Worm (Caenorhabditis elegans) whole organism, L1 larva: Measurements from ENCODE around the gene dnj-7.

Experiments used
- aha-1 ChIP-seq: fragments of 150-350 bp; optimal IDR thresholded peaks from 2 replicates; lab custom pipeline; 2014; ENCODE audit warnings: missing biosample characterization, missing genetic modification characterization
- alr-1 ChIP-seq: fragments of 200-800 bp; sonication (Bioruptor generic); optimal IDR thresholded peaks from 2 replicates; lab custom pipeline; 2018; ENCODE audit warnings: borderline replicate concordance, mild to moderate bottlenecking, missing genetic modification characterization, missing compliant biosample characterization
- aly-2 ChIP-seq: fragments of 150-350 bp; optimal IDR thresholded peaks from 2 replicates; lab custom pipeline; 2014; ENCODE audit warnings: missing biosample characterization, missing genetic modification characterization
- blmp-1 ChIP-seq: fragments of 150-350 bp; optimal IDR thresholded peaks from 2 replicates; lab custom pipeline; 2014; ENCODE audit warnings: missing biosample characterization, missing genetic modification characterization
- ceh-8 ChIP-seq: fragments of 200-800 bp; sonication (Bioruptor generic); optimal IDR thresholded peaks from 2 replicates; lab custom pipeline; 2018; ENCODE audit warnings: mild to moderate bottlenecking, missing genetic modification characterization, moderate library complexity, missing compliant biosample characterization
- ceh-90 ChIP-seq: sonication (generic microtip); optimal IDR thresholded peaks from 2 replicates; lab custom pipeline; 2016; ENCODE audit warnings: missing genetic modification characterization, missing compliant biosample characterization
- dpl-1 ChIP-seq, 3 experiments: fragments of 150-350 bp in 2 of 3; sonication (generic microtip) in 1 of 3; optimal IDR thresholded peaks; 2 replicates each; lab custom pipeline; 2014 to 2017; ENCODE audit warnings: missing biosample characterization in 3 of 3, missing genetic modification characterization in 3 of 3, missing genetic modification reagents in 3 of 3
- dsc-1 ChIP-seq: sonication (generic microtip); optimal IDR thresholded peaks from 2 replicates; lab custom pipeline; 2016; ENCODE audit warnings: mild to moderate bottlenecking, missing genetic modification characterization, missing compliant biosample characterization
- efl-1 ChIP-seq, 4 experiments: fragments of 150-350 bp; optimal IDR thresholded peaks in 3 of 4; peaks in 1 of 4; 1 replicate in 1 of 4; 2 replicates in 3 of 4; lab custom pipeline; 2014; ENCODE audit warnings: missing biosample characterization in 2 of 4, missing genetic modification characterization in 2 of 4, missing genetic modification reagents in 2 of 4
- efl-3 ChIP-seq: fragments of 200-800 bp; sonication (Bioruptor generic); optimal IDR thresholded peaks from 2 replicates; lab custom pipeline; 2018; ENCODE audit warnings: mild to moderate bottlenecking, missing genetic modification characterization, missing compliant biosample characterization
- elt-3 ChIP-seq, 6 experiments: fragments of 150-350 bp in 1 of 6; sonication (generic microtip); optimal IDR thresholded peaks; 2 replicates each; lab custom pipeline; 2017 to 2018; ENCODE audit warnings: missing biosample characterization in 6 of 6, missing genetic modification characterization in 6 of 6, inconsistent platforms in 1 of 6
- fkh-4 ChIP-seq: sonication (generic microtip); optimal IDR thresholded peaks from 2 replicates; lab custom pipeline; 2016; ENCODE audit warnings: missing compliant biosample characterization, missing genetic modification characterization, borderline replicate concordance
- fos-1 ChIP-seq: fragments of 150-350 bp; optimal IDR thresholded peaks from 2 replicates; lab custom pipeline; 2014; ENCODE audit warnings: missing biosample characterization, missing genetic modification characterization
- hlh-17 ChIP-seq: fragments of 200-800 bp; sonication (Bioruptor generic); optimal IDR thresholded peaks from 2 replicates; lab custom pipeline; 2018; ENCODE audit warnings: missing genetic modification characterization, mild to moderate bottlenecking, missing compliant biosample characterization, moderate library complexity, borderline replicate concordance
- hlh-4 ChIP-seq: sonication (generic microtip); optimal IDR thresholded peaks from 2 replicates; lab custom pipeline; 2016; ENCODE audit warnings: mild to moderate bottlenecking, missing genetic modification characterization, missing compliant biosample characterization
- hpl-2 ChIP-seq: fragments of 150-350 bp; optimal IDR thresholded peaks from 2 replicates; lab custom pipeline; 2014; ENCODE audit warnings: missing biosample characterization, missing genetic modification reagents, missing genetic modification characterization
- isw-1 ChIP-seq: fragments of 200-800 bp; sonication (Bioruptor generic); IDR thresholded peaks from 2 replicates; pipeline ENCODE4 v1.3.6; 2022; ENCODE audit warnings: missing genetic modification characterization, missing compliant biosample characterization
- lin-14 ChIP-seq: fragments of 200-800 bp; sonication (Bioruptor generic); optimal IDR thresholded peaks from 2 replicates; lab custom pipeline; 2018; ENCODE audit warnings: mild to moderate bottlenecking, missing genetic modification characterization, moderate library complexity, missing compliant biosample characterization
- lin-35 ChIP-seq, 2 experiments: fragments of 150-350 bp; optimal IDR thresholded peaks; 2 replicates each; lab custom pipeline; 2014; ENCODE audit warnings: missing biosample characterization in 2 of 2, missing genetic modification characterization in 2 of 2, missing genetic modification reagents in 2 of 2
- lin-39 ChIP-seq: fragments of 150-350 bp; optimal IDR thresholded peaks from 2 replicates; lab custom pipeline; 2014; ENCODE audit warnings: missing biosample characterization, missing genetic modification reagents, missing genetic modification characterization
- mab-9 ChIP-seq: fragments of 200-800 bp; sonication (Bioruptor generic); IDR thresholded peaks from 2 replicates; pipeline ENCODE4 v1.3.6; 2022; ENCODE audit warnings: missing genetic modification reagents, missing genetic modification characterization, missing compliant biosample characterization
- nhr-20 ChIP-seq: sonication (generic microtip); optimal IDR thresholded peaks from 2 replicates; lab custom pipeline; 2016; ENCODE audit warnings: mild to moderate bottlenecking, missing genetic modification characterization, missing compliant biosample characterization
- nhr-237 ChIP-seq: fragments of 150-350 bp; optimal IDR thresholded peaks from 2 replicates; lab custom pipeline; 2014; ENCODE audit warnings: missing biosample characterization, missing genetic modification characterization
- nhr-71 ChIP-seq: sonication (generic microtip); optimal IDR thresholded peaks from 2 replicates; lab custom pipeline; 2016; ENCODE audit warnings: mild to moderate bottlenecking, missing genetic modification characterization, moderate library complexity, missing compliant biosample characterization
- nhr-76 ChIP-seq: sonication (generic microtip); optimal IDR thresholded peaks from 2 replicates; lab custom pipeline; 2017; ENCODE audit warnings: missing biosample characterization, missing genetic modification characterization
- nhr-85 ChIP-seq: sonication (generic microtip); peaks from one replicate; lab custom pipeline; 2016; ENCODE audit warnings: missing genetic modification characterization, inconsistent platforms, missing compliant biosample characterization
- pqm-1 ChIP-seq: sonication (generic microtip); optimal IDR thresholded peaks from 3 replicates; lab custom pipeline; 2017; ENCODE audit warnings: missing biosample characterization, missing genetic modification characterization
- rnt-1 ChIP-seq: sonication (generic microtip); optimal IDR thresholded peaks from 2 replicates; lab custom pipeline; 2016; ENCODE audit warnings: mild to moderate bottlenecking, missing genetic modification characterization, moderate library complexity, missing compliant biosample characterization
- snu-23 ChIP-seq: sonication (generic microtip); optimal IDR thresholded peaks from 2 replicates; lab custom pipeline; 2016; ENCODE audit warnings: missing genetic modification characterization, missing compliant biosample characterization
- sptf-1 ChIP-seq: fragments of 150-350 bp; optimal IDR thresholded peaks from 2 replicates; lab custom pipeline; 2014; ENCODE audit warnings: missing biosample characterization, missing genetic modification characterization
- swsn-7 ChIP-seq: sonication (generic microtip); optimal IDR thresholded peaks from 2 replicates; lab custom pipeline; 2016; ENCODE audit warnings: missing genetic modification characterization, missing compliant biosample characterization
- unc-130 ChIP-seq: fragments of 150-350 bp; optimal IDR thresholded peaks from 2 replicates; lab custom pipeline; 2017; ENCODE audit warnings: missing biosample characterization, missing genetic modification characterization, inconsistent platforms
- unc-30 ChIP-seq: sonication (generic microtip); optimal IDR thresholded peaks from 2 replicates; lab custom pipeline; 2017; ENCODE audit warnings: missing biosample characterization, missing genetic modification characterization
- unc-62 ChIP-seq: fragments of 150-350 bp; optimal IDR thresholded peaks from 2 replicates; lab custom pipeline; 2014; ENCODE audit warnings: missing biosample characterization, missing genetic modification reagents, missing genetic modification characterization
- unc-86 ChIP-seq: sonication (generic microtip); optimal IDR thresholded peaks from 2 replicates; lab custom pipeline; 2016; ENCODE audit warnings: missing genetic modification characterization, missing compliant biosample characterization
- unc-98 ChIP-seq: fragments of 200-800 bp; sonication (Bioruptor generic); IDR thresholded peaks from 2 replicates; pipeline ENCODE4 v1.3.6; 2022; ENCODE audit warnings: missing genetic modification characterization, missing compliant biosample characterization
- xbp-1 ChIP-seq: sonication (generic microtip); optimal IDR thresholded peaks from 2 replicates; lab custom pipeline; 2016; ENCODE audit warnings: missing genetic modification characterization, missing compliant biosample characterization
- ztf-11 ChIP-seq, 2 experiments: sonication (generic microtip); optimal IDR thresholded peaks; 2 replicates each; lab custom pipeline; 2016 to 2017; ENCODE audit warnings: missing genetic modification characterization in 2 of 2, missing biosample characterization in 1 of 2, missing compliant biosample characterization in 1 of 2
- ztf-4 ChIP-seq: fragments of 150-350 bp; optimal IDR thresholded peaks from 2 replicates; lab custom pipeline; 2014; ENCODE audit warnings: missing biosample characterization, missing genetic modification characterization

The dnj-7 gene

ce11 chrX:7151976-7152528 lies 42.3 kb upstream of the dnj-7 start:
- no peak for TF ChIP-seq efl-1 (optimal IDR thresholded peaks at IDR 0.05; lab: Kevin White, UChicago)
- TF ChIP-seq efl-1 (GFP tag; optimal IDR thresholded peaks at IDR 0.05 in 1 of 2; lab: Kevin White, UChicago) = peak in 1 of 2 experiments; percentile 87
- no peak for TF ChIP-seq nhr-71 (tag; lab: Kevin White, UChicago)

ce11 chrX:7153460-7153859 lies 40.9 kb upstream of the dnj-7 start:
- TF ChIP-seq nhr-237 (tag; lab: Kevin White, UChicago) = no peak
- TF ChIP-seq swsn-7 = peak; percentile 2
- peak in 2 of 3 experiments; percentile 2 to 22 for TF ChIP-seq dpl-1 (GFP tag; optimal IDR thresholded peaks at IDR 0.05; lab: Kevin White, UChicago)
- TF ChIP-seq unc-130 (tag; lab: Kevin White, UChicago) = peak; percentile 44
- no peak for TF ChIP-seq unc-86
- TF ChIP-seq snu-23 (GFP tag; lab: Kevin White, UChicago) = peak; percentile 33
- TF ChIP-seq nhr-71 (tag; lab: Kevin White, UChicago) = peak; percentile 68
- TF ChIP-seq efl-1 (optimal IDR thresholded peaks at IDR 0.05; lab: Kevin White, UChicago) = peak in 1 of 2 experiments; percentile 17
- TF ChIP-seq efl-1 (GFP tag; optimal IDR thresholded peaks at IDR 0.05 in 1 of 2; lab: Kevin White, UChicago) = peak in 1 of 2 experiments; percentile 90
- peak; percentile 67 for TF ChIP-seq lin-14 (GFP tag; lab: Kevin White, UChicago)
- TF ChIP-seq rnt-1 (tag; lab: Kevin White, UChicago) = peak; percentile 65
- no peak for TF ChIP-seq hlh-17 (GFP tag; lab: Kevin White, UChicago)
- peak; percentile 66 for TF ChIP-seq dsc-1 (tag; lab: Kevin White, UChicago)

ce11 chrX:7155879-7156278 lies 38.5 kb upstream of the dnj-7 start, which contains the start of gene C54D1.7:
Gene C54D1.7 (minus strand): TSS chrX:7156035.
- TF ChIP-seq nhr-76 (tag; lab: Kevin White, UChicago) (no peak), ceh-8 (GFP tag; lab: Kevin White, UChicago) (no peak), elt-3 (tag; optimal IDR thresholded peaks at IDR 0.05; lab: Kevin White, UChicago) (peak in 1 of 6 experiments; percentile 46), hpl-2 (GFP tag; lab: Kevin White, UChicago) (no peak), efl-3 (no peak), ztf-11 (tag; optimal IDR thresholded peaks at IDR 0.05; lab: Kevin White, UChicago) (no peak), rnt-1 (tag; lab: Kevin White, UChicago) (no peak), nhr-85 (peak; percentile 72), ztf-4 (no peak), isw-1 (GFP tag; lab: Robert Waterston, UW) (no peak), aly-2 (no peak), blmp-1 (tag; lab: Kevin White, UChicago) (peak; percentile 29), hlh-4 (tag; lab: Kevin White, UChicago) (no peak)

- no peak for TF ChIP-seq unc-86
- peak; percentile 44 for TF ChIP-seq unc-130 (tag; lab: Kevin White, UChicago)
- no peak for TF ChIP-seq ceh-90 (tag; lab: Kevin White, UChicago)
- TF ChIP-seq lin-39 (tag; lab: Kevin White, UChicago) = no peak
- no peak for TF ChIP-seq xbp-1 (tag; lab: Kevin White, UChicago)
- TF ChIP-seq aha-1 (tag; lab: Kevin White, UChicago) = no peak
- TF ChIP-seq lin-14 (GFP tag; lab: Kevin White, UChicago) = peak; percentile 45
- TF ChIP-seq unc-30 (tag; lab: Kevin White, UChicago) = no peak
- TF ChIP-seq nhr-85 = peak; percentile 70
- TF ChIP-seq nhr-20 (tag; lab: Kevin White, UChicago) = peak; percentile 40
- TF ChIP-seq sptf-1 = no peak
- TF ChIP-seq elt-3 (tag; optimal IDR thresholded peaks at IDR 0.05; lab: Kevin White, UChicago) = peak in 1 of 6 experiments; percentile 25
- peak in 1 of 2 experiments; percentile 31 for TF ChIP-seq lin-35 (GFP tag; optimal IDR thresholded peaks at IDR 0.05; lab: Kevin White, UChicago)
- no peak for TF ChIP-seq unc-98
- TF ChIP-seq rnt-1 (tag; lab: Kevin White, UChicago) = no peak
- TF ChIP-seq fkh-4 (tag; lab: Kevin White, UChicago) = no peak
- peak; percentile 24 for TF ChIP-seq snu-23 (GFP tag; lab: Kevin White, UChicago)
- TF ChIP-seq pqm-1 (tag; lab: Kevin White, UChicago) = no peak
- no peak for TF ChIP-seq unc-62 (GFP tag; lab: Kevin White, UChicago)
- TF ChIP-seq aly-2 = no peak
- TF ChIP-seq blmp-1 (tag; lab: Kevin White, UChicago) = peak; percentile 64
- TF ChIP-seq alr-1 (tag; lab: Kevin White, UChicago) = no peak
- no peak for TF ChIP-seq fos-1 (tag; lab: Kevin White, UChicago)
- no peak for TF ChIP-seq mab-9
- TF ChIP-seq isw-1 (GFP tag; lab: Robert Waterston, UW) = no peak
- TF ChIP-seq, all 84 proteins: peak for 8
Observed at ce11 chrX:7157483-7157882, 36.9 kb upstream of the dnj-7 start.
